Worm (Caenorhabditis elegans) whole organism, L2 larva: ENCODE data around the gene F44E2.8.

Experiments
- C34F6.9 ChIP-seq: fragments of 150-350 bp; optimal IDR thresholded peaks from 2 replicates; lab custom pipeline; 2014; ENCODE audit warnings: missing biosample characterization, missing genetic modification characterization
- R02D3.7 ChIP-seq: fragments of 150-350 bp; optimal IDR thresholded peaks from 2 replicates; lab custom pipeline; 2014; ENCODE audit warnings: missing biosample characterization, missing genetic modification characterization
- Y55F3AM.14 ChIP-seq: fragments of 200-800 bp; sonication (Bioruptor generic); optimal IDR thresholded peaks from 2 replicates; lab custom pipeline; 2018; ENCODE audit warnings: mild to moderate bottlenecking, missing genetic modification characterization, missing compliant biosample characterization
- alr-1 ChIP-seq: fragments of 150-350 bp; optimal IDR thresholded peaks from 2 replicates; lab custom pipeline; 2014; ENCODE audit warnings: missing biosample characterization, missing genetic modification characterization
- aly-2 ChIP-seq: fragments of 150-350 bp; optimal IDR thresholded peaks from 2 replicates; lab custom pipeline; 2014; ENCODE audit warnings: missing biosample characterization, missing genetic modification characterization
- ama-1 ChIP-seq: fragments of 150-350 bp; optimal IDR thresholded peaks from 2 replicates; lab custom pipeline; 2018; ENCODE audit warnings: inconsistent platforms
- blmp-1 ChIP-seq: sonication (generic microtip); optimal IDR thresholded peaks from 2 replicates; lab custom pipeline; 2017; ENCODE audit warnings: missing genetic modification characterization, mild to moderate bottlenecking, missing compliant biosample characterization, antibody characterized with exemption, moderate library complexity; ENCODE audit not compliant: insufficient read depth
- ceh-16 ChIP-seq: fragments of 150-350 bp; optimal IDR thresholded peaks from 2 replicates; lab custom pipeline; 2014; ENCODE audit warnings: missing biosample characterization, missing genetic modification characterization
- ceh-82 ChIP-seq: fragments of 150-350 bp; optimal IDR thresholded peaks from 2 replicates; lab custom pipeline; 2014; ENCODE audit warnings: missing biosample characterization, missing genetic modification characterization
- crh-2 ChIP-seq: sonication (generic microtip); optimal IDR thresholded peaks from 2 replicates; lab custom pipeline; 2017; ENCODE audit warnings: missing biosample characterization, missing genetic modification characterization
- dmd-4 ChIP-seq: sonication (generic microtip); optimal IDR thresholded peaks from 2 replicates; lab custom pipeline; 2017; ENCODE audit warnings: missing biosample characterization, missing genetic modification characterization
- egl-27 ChIP-seq: sonication (generic microtip); optimal IDR thresholded peaks from 3 replicates; lab custom pipeline; 2017; ENCODE audit warnings: missing biosample characterization, missing genetic modification reagents, missing genetic modification characterization
- elt-1 ChIP-seq: fragments of 150-350 bp; optimal IDR thresholded peaks from 2 replicates; lab custom pipeline; 2014; ENCODE audit warnings: missing biosample characterization, missing genetic modification characterization
- elt-3 ChIP-seq: sonication (generic microtip); optimal IDR thresholded peaks from 2 replicates; lab custom pipeline; 2017; ENCODE audit warnings: missing biosample characterization, missing genetic modification characterization
- fos-1 ChIP-seq: fragments of 150-350 bp; optimal IDR thresholded peaks from 2 replicates; lab custom pipeline; 2014; ENCODE audit warnings: missing biosample characterization, missing genetic modification characterization
- gmeb-1 ChIP-seq: fragments of 150-350 bp; optimal IDR thresholded peaks from 2 replicates; lab custom pipeline; 2014; ENCODE audit warnings: missing biosample characterization, missing genetic modification characterization
- lin-11 ChIP-seq: fragments of 150-350 bp; sonication (generic microtip); optimal IDR thresholded peaks from 2 replicates; lab custom pipeline; 2014; ENCODE audit warnings: missing biosample characterization, missing genetic modification characterization, inconsistent platforms, mixed read lengths
- lin-13 ChIP-seq: fragments of 150-350 bp; optimal IDR thresholded peaks from 2 replicates; lab custom pipeline; 2014; ENCODE audit warnings: missing biosample characterization, missing genetic modification reagents, missing genetic modification characterization
- lin-39 ChIP-seq: fragments of 150-350 bp; optimal IDR thresholded peaks from 2 replicates; lab custom pipeline; 2014; ENCODE audit warnings: missing biosample characterization, missing genetic modification reagents, missing genetic modification characterization
- lsy-2 ChIP-seq, 2 experiments: fragments of 150-350 bp in 1 of 2; sonication (generic microtip) in 1 of 2; optimal IDR thresholded peaks; 2 replicates each; lab custom pipeline; 2014 to 2017; ENCODE audit warnings: missing biosample characterization in 2 of 2, missing genetic modification characterization in 2 of 2
- mab-5 ChIP-seq: fragments of 150-350 bp; optimal IDR thresholded peaks from 2 replicates; lab custom pipeline; 2014; ENCODE audit warnings: missing biosample characterization, missing genetic modification characterization
- mbf-1 ChIP-seq: sonication (generic microtip); optimal IDR thresholded peaks from 2 replicates; lab custom pipeline; 2017; ENCODE audit warnings: missing biosample characterization, missing genetic modification characterization
- mdl-1 ChIP-seq, 2 experiments: fragments of 150-350 bp in 1 of 2; sonication (generic microtip) in 1 of 2; optimal IDR thresholded peaks; 2 replicates each; lab custom pipeline; 2017; ENCODE audit warnings: missing biosample characterization in 2 of 2, missing genetic modification characterization in 2 of 2
- nhr-11 ChIP-seq: fragments of 150-350 bp; optimal IDR thresholded peaks from 2 replicates; lab custom pipeline; 2014; ENCODE audit warnings: missing biosample characterization, missing genetic modification characterization
- nhr-12 ChIP-seq: fragments of 150-350 bp; optimal IDR thresholded peaks from 2 replicates; lab custom pipeline; 2014; ENCODE audit warnings: missing biosample characterization, missing genetic modification characterization
- nhr-129 ChIP-seq: fragments of 150-350 bp; optimal IDR thresholded peaks from 2 replicates; lab custom pipeline; 2014; ENCODE audit warnings: missing biosample characterization, missing genetic modification characterization
- nhr-21 ChIP-seq: fragments of 150-350 bp; optimal IDR thresholded peaks from 2 replicates; lab custom pipeline; 2014; ENCODE audit warnings: missing biosample characterization, missing genetic modification characterization
- nhr-23 ChIP-seq: fragments of 150-350 bp; optimal IDR thresholded peaks from 2 replicates; lab custom pipeline; 2014; ENCODE audit warnings: missing biosample characterization, missing genetic modification reagents, missing genetic modification characterization
- nhr-237 ChIP-seq: fragments of 150-350 bp; optimal IDR thresholded peaks from 2 replicates; lab custom pipeline; 2014; ENCODE audit warnings: missing biosample characterization, missing genetic modification characterization
- nhr-25 ChIP-seq: fragments of 150-350 bp; sonication (generic microtip); optimal IDR thresholded peaks from 3 replicates; lab custom pipeline; 2014; ENCODE audit warnings: missing biosample characterization, missing genetic modification characterization
- nhr-6 ChIP-seq: fragments of 150-350 bp; optimal IDR thresholded peaks from 2 replicates; lab custom pipeline; 2014; ENCODE audit warnings: missing biosample characterization, missing genetic modification characterization
- nhr-77 ChIP-seq: fragments of 150-350 bp; optimal IDR thresholded peaks from 2 replicates; lab custom pipeline; 2014; ENCODE audit warnings: missing biosample characterization, missing genetic modification characterization
- peb-1 ChIP-seq: fragments of 150-350 bp; optimal IDR thresholded peaks from 2 replicates; lab custom pipeline; 2014; ENCODE audit warnings: missing biosample characterization, missing genetic modification characterization
- sem-4 ChIP-seq: fragments of 150-350 bp; optimal IDR thresholded peaks from 2 replicates; lab custom pipeline; 2014; ENCODE audit warnings: missing biosample characterization, missing genetic modification reagents, missing genetic modification characterization
- skn-1 ChIP-seq: sonication (generic microtip); optimal IDR thresholded peaks from 2 replicates; lab custom pipeline; 2017; ENCODE audit warnings: missing biosample characterization, missing genetic modification characterization
- sma-3 ChIP-seq: sonication (generic microtip); optimal IDR thresholded peaks from 2 replicates; lab custom pipeline; 2016; ENCODE audit warnings: missing genetic modification reagents, missing genetic modification characterization, missing compliant biosample characterization
- sma-9 ChIP-seq, 2 experiments: fragments of 150-350 bp in 1 of 2; sonication (generic microtip) in 1 of 2; optimal IDR thresholded peaks; 2 replicates each; lab custom pipeline; 2014 to 2016; ENCODE audit warnings: missing genetic modification characterization in 2 of 2, mild to moderate bottlenecking in 1 of 2, missing biosample characterization in 1 of 2, missing compliant biosample characterization in 1 of 2, missing genetic modification reagents in 1 of 2, moderate library complexity in 1 of 2
- snpc-4 ChIP-seq: fragments of 150-350 bp; optimal IDR thresholded peaks from 2 replicates; lab custom pipeline; 2014; ENCODE audit warnings: missing biosample characterization, missing genetic modification characterization
- unc-39 ChIP-seq: fragments of 150-350 bp; optimal IDR thresholded peaks from 2 replicates; lab custom pipeline; 2014; ENCODE audit warnings: missing biosample characterization, missing genetic modification characterization
- unc-55 ChIP-seq: fragments of 150-350 bp; sonication (generic microtip); optimal IDR thresholded peaks from 3 replicates; lab custom pipeline; 2014; ENCODE audit warnings: missing biosample characterization, missing genetic modification reagents, missing genetic modification characterization
- unc-62 ChIP-seq: fragments of 150-350 bp; optimal IDR thresholded peaks from 2 replicates; lab custom pipeline; 2014; ENCODE audit warnings: missing biosample characterization, missing genetic modification reagents, missing genetic modification characterization
- zag-1 ChIP-seq: fragments of 150-350 bp; optimal IDR thresholded peaks from 2 replicates; lab custom pipeline; 2014; ENCODE audit warnings: missing biosample characterization, missing genetic modification characterization
- ztf-1 ChIP-seq: fragments of 200-800 bp; sonication (Bioruptor generic); conservative IDR thresholded peaks from 2 replicates; pipeline ENCODE4 v1.3.6; 2022; ENCODE audit warnings: missing genetic modification characterization, missing compliant biosample characterization
- ztf-4 ChIP-seq: fragments of 150-350 bp; optimal IDR thresholded peaks from 2 replicates; lab custom pipeline; 2014; ENCODE audit warnings: missing biosample characterization, missing genetic modification characterization

Gene F44E2.8

DNA sequence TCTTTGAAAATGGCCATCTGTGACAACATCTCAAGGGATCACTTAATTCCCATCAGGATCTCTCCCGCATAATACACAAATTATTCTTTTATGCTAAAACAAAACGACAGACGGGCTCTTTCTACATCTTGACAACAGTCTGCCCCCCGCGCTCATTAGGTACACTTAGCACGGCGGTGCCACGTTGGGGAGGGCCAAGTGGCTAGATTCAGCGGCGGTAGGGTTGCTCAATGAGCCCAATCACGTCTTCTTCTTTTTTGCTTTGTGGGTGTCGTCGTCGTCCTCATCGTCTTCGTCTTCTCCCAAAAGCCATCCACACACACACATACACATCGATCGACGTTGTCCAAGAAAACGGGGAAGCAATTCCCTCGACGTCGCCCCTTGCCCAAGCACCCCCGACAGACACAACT is 23.4 kb upstream of the F44E2.8 start:
- TF ChIP-seq lin-39 (peak; percentile 34), nhr-77 (no peak), Y55F3AM.14 (GFP tag; lab: Kevin White, UChicago) (peak; percentile 37), aly-2 (tag; lab: Kevin White, UChicago) (no peak), unc-55 (GFP tag; lab: Kevin White, UChicago) (peak; percentile 15), R02D3.7 (tag; lab: Kevin White, UChicago) (no peak), unc-62 (GFP tag; lab: Kevin White, UChicago) (no peak), crh-2 (tag; lab: Kevin White, UChicago) (peak; percentile 18), zag-1 (peak; percentile 55), ceh-82 (tag; lab: Kevin White, UChicago) (no peak), ztf-1 (GFP tag; lab: Robert Waterston, UW) (0 out of 2 replicates have a peak, but pooled peaks have one; percentile 43), sma-9 (GFP tag; optimal IDR thresholded peaks at IDR 0.05; lab: Kevin White, UChicago) (no peak), sma-9 (tag; optimal IDR thresholded peaks at IDR 0.05; lab: Kevin White, UChicago) (no peak), dmd-4 (tag; lab: Kevin White, UChicago) (no peak)

DNA sequence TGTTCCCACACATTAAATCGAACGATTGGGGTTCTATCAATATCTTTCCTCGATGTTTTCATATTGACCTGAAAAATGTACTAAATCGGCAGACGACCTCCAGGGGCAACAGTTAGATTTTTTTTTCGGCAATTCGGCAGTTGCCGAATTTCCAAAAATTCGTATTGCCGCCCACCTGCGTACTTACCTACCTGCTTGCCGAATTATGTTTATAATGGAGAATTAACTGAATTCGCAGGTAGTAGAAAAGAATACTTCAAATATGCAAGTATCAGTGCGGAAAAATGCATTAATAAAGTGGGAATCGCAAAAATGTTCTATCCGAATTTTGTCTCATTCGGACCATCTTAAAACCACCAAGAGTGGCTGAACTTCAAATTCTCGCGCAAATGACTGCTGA is 20.0 kb upstream of the F44E2.8 start:
- TF ChIP-seq nhr-25 (tag; lab: Kevin White, UChicago), result no peak
- no peak for TF ChIP-seq nhr-6 (tag; lab: Kevin White, UChicago)
- no peak for TF ChIP-seq C34F6.9
- no peak for TF ChIP-seq nhr-12 (tag; lab: Kevin White, UChicago)
- TF ChIP-seq unc-55 (GFP tag; lab: Kevin White, UChicago), result no peak
- no peak for TF ChIP-seq elt-3 (tag; lab: Kevin White, UChicago)
- TF ChIP-seq ceh-82 (tag; lab: Kevin White, UChicago), result no peak
- no peak for TF ChIP-seq nhr-129 (tag; lab: Kevin White, UChicago)
- no peak for TF ChIP-seq ceh-16 (tag; lab: Kevin White, UChicago)
- TF ChIP-seq nhr-77, result no peak
- no peak for TF ChIP-seq peb-1 (tag; lab: Kevin White, UChicago)
- no peak for TF ChIP-seq nhr-237 (tag; lab: Kevin White, UChicago)
- no peak for TF ChIP-seq egl-27 (tag; lab: Kevin White, UChicago)
- TF ChIP-seq ztf-4 (tag; lab: Kevin White, UChicago), result no peak
- TF ChIP-seq lsy-2 (tag; optimal IDR thresholded peaks at IDR 0.05; lab: Kevin White, UChicago), result no peak
- TF ChIP-seq alr-1 (tag; lab: Kevin White, UChicago), result no peak
- TF ChIP-seq unc-39 (tag; lab: Kevin White, UChicago), result no peak
- TF ChIP-seq lin-11, result no peak
- no peak for TF ChIP-seq sma-9 (GFP tag; optimal IDR thresholded peaks at IDR 0.05; lab: Kevin White, UChicago)
- TF ChIP-seq sma-9 (tag; optimal IDR thresholded peaks at IDR 0.05; lab: Kevin White, UChicago), result no peak
- TF ChIP-seq mbf-1 (tag; lab: Kevin White, UChicago), result no peak

DNA sequence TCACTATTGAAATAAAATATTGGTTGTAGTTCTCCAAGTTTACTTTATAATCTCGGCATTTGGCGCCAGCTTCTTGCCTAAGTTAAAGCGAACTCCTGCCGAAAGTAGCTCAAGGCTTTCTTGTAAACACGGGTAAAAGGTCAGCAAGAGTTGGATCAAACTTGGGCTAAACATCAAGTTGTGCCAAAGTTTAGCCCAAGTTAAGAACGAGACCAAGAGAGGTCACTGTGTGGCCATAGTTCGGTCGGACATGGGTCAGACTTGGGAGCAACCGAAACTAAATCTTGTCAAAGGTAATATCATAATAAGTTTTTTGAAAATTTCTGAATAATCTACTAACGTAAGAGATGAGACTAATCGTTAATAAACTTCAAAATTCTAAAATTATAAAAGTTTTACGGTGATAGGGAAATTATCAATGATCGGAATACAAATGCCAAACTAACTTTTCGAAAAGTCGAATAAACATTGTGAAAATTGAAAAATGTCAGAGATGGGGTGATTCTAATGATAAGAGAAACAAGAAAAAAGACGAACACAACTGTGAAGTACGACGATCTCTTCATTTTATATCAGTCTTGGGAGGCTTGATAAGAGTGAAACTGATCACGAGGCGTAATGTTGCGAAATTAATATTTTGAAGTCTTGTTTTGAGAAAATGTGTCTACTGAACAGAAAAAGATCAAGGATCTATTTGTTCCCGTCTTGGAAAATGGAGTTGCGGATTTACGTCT is 18.4 kb upstream of the F44E2.8 start:
- TF ChIP-seq lin-13, result peak; percentile 3
- no peak for TF ChIP-seq nhr-6 (tag; lab: Kevin White, UChicago)
- TF ChIP-seq snpc-4 (tag; lab: Kevin White, UChicago), result no peak
- TF ChIP-seq nhr-23 (tag; lab: Kevin White, UChicago), result no peak
- peak; percentile 31 for TF ChIP-seq egl-27 (tag; lab: Kevin White, UChicago)
- TF ChIP-seq gmeb-1 (tag; lab: Kevin White, UChicago), result peak; percentile 47
- TF ChIP-seq ztf-4 (tag; lab: Kevin White, UChicago), result no peak
- peak; percentile 51 for TF ChIP-seq nhr-21 (tag; lab: Kevin White, UChicago)
- TF ChIP-seq sma-9 (GFP tag; optimal IDR thresholded peaks at IDR 0.05; lab: Kevin White, UChicago), result peak; percentile 83
- no peak for TF ChIP-seq sma-9 (tag; optimal IDR thresholded peaks at IDR 0.05; lab: Kevin White, UChicago)
- TF ChIP-seq mab-5, result no peak
- no peak for TF ChIP-seq nhr-12 (tag; lab: Kevin White, UChicago)
- TF ChIP-seq nhr-25 (tag; lab: Kevin White, UChicago), result peak; percentile 45
- TF ChIP-seq R02D3.7 (tag; lab: Kevin White, UChicago), result no peak
- TF ChIP-seq elt-1 (tag; lab: Kevin White, UChicago), result no peak
- no peak for TF ChIP-seq sem-4
- no peak for TF ChIP-seq nhr-77
- TF ChIP-seq sma-3 (GFP tag; lab: Kevin White, UChicago), result peak; percentile 72
- no peak for TF ChIP-seq peb-1 (tag; lab: Kevin White, UChicago)
- no peak for TF ChIP-seq aly-2 (tag; lab: Kevin White, UChicago)
- peak; percentile 45 for TF ChIP-seq nhr-129 (tag; lab: Kevin White, UChicago)
- TF ChIP-seq mdl-1 (tag; optimal IDR thresholded peaks at IDR 0.05; lab: Kevin White, UChicago), result no peak
- TF ChIP-seq dmd-4 (tag; lab: Kevin White, UChicago), result no peak
- peak; percentile 24 for TF ChIP-seq C34F6.9
- TF ChIP-seq nhr-11, result no peak
- TF ChIP-seq elt-3 (tag; lab: Kevin White, UChicago), result no peak
- TF ChIP-seq crh-2 (tag; lab: Kevin White, UChicago), result peak; percentile 78
- no peak for TF ChIP-seq unc-39 (tag; lab: Kevin White, UChicago)
- TF ChIP-seq lsy-2 (tag; optimal IDR thresholded peaks at IDR 0.05; lab: Kevin White, UChicago), result peak in 1 of 2 experiments; percentile 52
- no peak for TF ChIP-seq lin-39
- peak; percentile 78 for TF ChIP-seq ama-1 (lab: Kevin White, UChicago)
- no peak for TF ChIP-seq Y55F3AM.14 (GFP tag; lab: Kevin White, UChicago)
- peak; percentile 96 for TF ChIP-seq fos-1 (tag; lab: Kevin White, UChicago)
- TF ChIP-seq skn-1 (tag; lab: Kevin White, UChicago), result peak; percentile 25
- TF ChIP-seq ceh-82 (tag; lab: Kevin White, UChicago), result no peak
- peak; percentile 59 for TF ChIP-seq blmp-1 (tag; lab: Kevin White, UChicago)
